Worm (Caenorhabditis elegans) whole organism, L4/young adult: ENCODE data around the gene pmk-2.

Experiments used
- W03F9.2 ChIP-seq: fragments of 150-350 bp; optimal IDR thresholded peaks from 2 replicates; lab custom pipeline; 2014; ENCODE audit warnings: missing biosample characterization, missing genetic modification characterization
- dao-5 ChIP-seq: sonication (generic microtip); optimal IDR thresholded peaks from 2 replicates; lab custom pipeline; 2016; ENCODE audit warnings: missing genotype, missing genetic modification characterization, moderate library complexity, missing compliant biosample characterization
- him-1 ChIP-seq: sonication (generic microtip); optimal IDR thresholded peaks from 2 replicates; lab custom pipeline; 2016; ENCODE audit warnings: missing genotype, missing genetic modification reagents, missing genetic modification characterization, missing compliant biosample characterization

DNA sequence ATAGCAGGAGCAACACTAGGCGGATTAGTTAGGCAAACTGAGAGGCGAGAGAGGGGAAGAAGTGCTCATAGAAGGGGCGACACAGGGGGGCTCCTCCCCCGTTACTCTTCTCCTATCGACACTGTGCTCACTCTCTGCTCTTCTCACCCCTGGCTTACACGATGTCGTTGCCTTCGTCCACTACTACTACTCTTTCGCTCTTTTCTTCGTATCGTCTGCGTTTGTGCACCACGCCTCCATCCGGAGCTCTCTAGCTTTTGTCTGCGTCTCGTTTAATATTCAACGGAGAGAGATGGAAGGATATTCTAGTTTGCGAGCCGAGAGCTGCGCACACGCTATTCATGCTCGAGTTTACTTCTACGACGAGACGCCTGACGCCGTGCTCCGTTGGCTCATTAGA is 40.0 kb downstream of the pmk-2 start:
- TF ChIP-seq dao-5 (tag; lab: Kevin White, UChicago): no peak
- no peak for TF ChIP-seq W03F9.2 (tag; lab: Kevin White, UChicago)
- peak; percentile 50 for TF ChIP-seq him-1 (tag; lab: Kevin White, UChicago)
